Worm (Caenorhabditis elegans) whole organism, L3 larva: ENCODE measurements around the gene tomm-70.

Experiments
- R02D3.7 ChIP-seq: fragments of 150-350 bp; optimal IDR thresholded peaks from 2 replicates; lab custom pipeline; 2014; ENCODE audit warnings: missing biosample characterization, missing genetic modification characterization
- aly-2 ChIP-seq: fragments of 150-350 bp; optimal IDR thresholded peaks from 2 replicates; lab custom pipeline; 2014; ENCODE audit warnings: missing biosample characterization, missing genetic modification characterization
- ama-1 ChIP-seq: fragments of 150-350 bp; optimal IDR thresholded peaks from 2 replicates; lab custom pipeline; 2018
- ceh-16 ChIP-seq: sonication (generic microtip); optimal IDR thresholded peaks from 2 replicates; lab custom pipeline; 2017; ENCODE audit warnings: missing biosample characterization, missing genetic modification characterization
- daf-12 ChIP-seq: fragments of 150-350 bp; optimal IDR thresholded peaks from 2 replicates; lab custom pipeline; 2014; ENCODE audit warnings: missing biosample characterization, missing genetic modification reagents, missing genetic modification characterization
- egl-27 ChIP-seq: sonication (generic microtip); optimal IDR thresholded peaks from 4 replicates; lab custom pipeline; 2017; ENCODE audit warnings: missing biosample characterization, missing genetic modification reagents, missing genetic modification characterization
- egl-5 ChIP-seq: fragments of 150-350 bp; optimal IDR thresholded peaks from 2 replicates; lab custom pipeline; 2017; ENCODE audit warnings: missing biosample characterization, missing genetic modification reagents, missing genetic modification characterization, inconsistent platforms
- elt-1 ChIP-seq: fragments of 150-350 bp; optimal IDR thresholded peaks from 2 replicates; lab custom pipeline; 2014; ENCODE audit warnings: missing biosample characterization, missing genetic modification characterization
- elt-2 ChIP-seq: sonication (generic microtip); optimal IDR thresholded peaks from 2 replicates; lab custom pipeline; 2016; ENCODE audit warnings: missing genetic modification reagents, mild to moderate bottlenecking, missing genetic modification characterization, missing compliant biosample characterization
- elt-3 ChIP-seq, 3 experiments: fragments of 150-350 bp in 1 of 3; sonication (generic microtip) in 2 of 3; optimal IDR thresholded peaks; 2 replicates in 2 of 3; 4 replicates in 1 of 3; lab custom pipeline; 2014 to 2017; ENCODE audit warnings: missing biosample characterization in 3 of 3, missing genetic modification characterization in 3 of 3
- eor-1 ChIP-seq, 2 experiments: fragments of 150-350 bp; optimal IDR thresholded peaks; 2 replicates each; lab custom pipeline; 2014 to 2018; ENCODE audit warnings: missing biosample characterization in 2 of 2, missing genetic modification characterization in 2 of 2
- fos-1 ChIP-seq: fragments of 150-350 bp; optimal IDR thresholded peaks from 2 replicates; lab custom pipeline; 2014; ENCODE audit warnings: missing biosample characterization, missing genetic modification characterization
- hmg-11 ChIP-seq: sonication (generic microtip); optimal IDR thresholded peaks from 2 replicates; lab custom pipeline; 2016; ENCODE audit warnings: missing genetic modification characterization, missing compliant biosample characterization
- lin-15B ChIP-seq: fragments of 150-350 bp; optimal IDR thresholded peaks from 2 replicates; lab custom pipeline; 2014; ENCODE audit warnings: missing biosample characterization, missing genetic modification characterization
- lin-39 ChIP-seq: fragments of 150-350 bp; optimal IDR thresholded peaks from 2 replicates; lab custom pipeline; 2018; ENCODE audit warnings: missing biosample characterization, missing genetic modification reagents, missing genetic modification characterization
- lsy-12 ChIP-seq: sonication (generic microtip); optimal IDR thresholded peaks from 2 replicates; lab custom pipeline; 2016; ENCODE audit warnings: mild to moderate bottlenecking, missing genetic modification characterization, missing compliant biosample characterization
- nfya-1 ChIP-seq: sonication (generic microtip); optimal IDR thresholded peaks from 2 replicates; lab custom pipeline; 2017; ENCODE audit warnings: missing genetic modification characterization, mild to moderate bottlenecking, missing compliant biosample characterization, antibody characterized with exemption, moderate library complexity; ENCODE audit not compliant: insufficient read depth
- nhr-11 ChIP-seq: fragments of 150-350 bp; optimal IDR thresholded peaks from 2 replicates; lab custom pipeline; 2014; ENCODE audit warnings: missing biosample characterization, missing genetic modification characterization
- nhr-12 ChIP-seq: fragments of 150-350 bp; optimal IDR thresholded peaks from 2 replicates; lab custom pipeline; 2014; ENCODE audit warnings: missing biosample characterization, missing genetic modification characterization
- nhr-23 ChIP-seq: fragments of 150-350 bp; optimal IDR thresholded peaks from 2 replicates; lab custom pipeline; 2014; ENCODE audit warnings: missing biosample characterization, missing genetic modification reagents, missing genetic modification characterization
- nhr-25 ChIP-seq: sonication (generic microtip); optimal IDR thresholded peaks from 2 replicates; lab custom pipeline; 2017; ENCODE audit warnings: missing biosample characterization, missing genetic modification characterization
- nhr-28 ChIP-seq: fragments of 150-350 bp; optimal IDR thresholded peaks from 2 replicates; lab custom pipeline; 2014; ENCODE audit warnings: missing biosample characterization, missing genetic modification characterization
- nhr-43 ChIP-seq: sonication (generic microtip); optimal IDR thresholded peaks from 2 replicates; lab custom pipeline; 2016; ENCODE audit warnings: mild to moderate bottlenecking, missing genetic modification characterization, missing compliant biosample characterization; ENCODE audit not compliant: poor library complexity, severe bottlenecking
- nhr-67 ChIP-seq: fragments of 150-350 bp; optimal IDR thresholded peaks from 2 replicates; lab custom pipeline; 2014; ENCODE audit warnings: missing biosample characterization, missing genetic modification characterization
- nhr-77 ChIP-seq: fragments of 150-350 bp; optimal IDR thresholded peaks from 2 replicates; lab custom pipeline; 2014; ENCODE audit warnings: missing biosample characterization, missing genetic modification characterization
- pha-4 ChIP-seq: fragments of 150-350 bp; optimal IDR thresholded peaks from 2 replicates; lab custom pipeline; 2014; ENCODE audit warnings: missing biosample characterization, missing genetic modification reagents, missing genetic modification characterization
- pqm-1 ChIP-seq: fragments of 150-350 bp; optimal IDR thresholded peaks from 2 replicates; lab custom pipeline; 2017; ENCODE audit warnings: missing biosample characterization, missing genetic modification characterization, inconsistent platforms
- sea-2 ChIP-seq: fragments of 150-350 bp; sonication (generic microtip); optimal IDR thresholded peaks from 4 replicates; lab custom pipeline; 2014; ENCODE audit warnings: missing biosample characterization, missing genetic modification reagents, missing genetic modification characterization
- skn-1 ChIP-seq: fragments of 150-350 bp; optimal IDR thresholded peaks from 2 replicates; lab custom pipeline; 2014; ENCODE audit warnings: missing biosample characterization, missing genetic modification characterization
- unc-39 ChIP-seq: sonication (generic microtip); optimal IDR thresholded peaks from 4 replicates; lab custom pipeline; 2017; ENCODE audit warnings: missing biosample characterization, missing genetic modification characterization
- ztf-11 ChIP-seq: fragments of 150-350 bp; optimal IDR thresholded peaks from 2 replicates; lab custom pipeline; 2014; ENCODE audit warnings: missing biosample characterization, missing genetic modification characterization
- ztf-4 ChIP-seq: fragments of 150-350 bp; optimal IDR thresholded peaks from 2 replicates; lab custom pipeline; 2014; ENCODE audit warnings: missing biosample characterization, missing genetic modification characterization

The tomm-70 gene

ce11 chrIII:8726019-8726894 is 28.3 kb downstream of the tomm-70 start:
- TF ChIP-seq skn-1 (tag; lab: Kevin White, UChicago) (no peak), aly-2 (tag; lab: Kevin White, UChicago) (no peak)

- TF ChIP-seq egl-27 (no peak), elt-3 (tag; optimal IDR thresholded peaks at IDR 0.05; lab: Kevin White, UChicago) (no peak), R02D3.7 (tag; lab: Kevin White, UChicago) (no peak), nfya-1 (tag; lab: Kevin White, UChicago) (no peak), lin-39 (tag; lab: Kevin White, UChicago) (no peak), nhr-77 (tag; lab: Kevin White, UChicago) (no peak)
Measured at ce11 chrIII:8725224-8725623, 29.3 kb downstream of the tomm-70 start.

- TF ChIP-seq unc-39 (tag; lab: Kevin White, UChicago): no peak
- TF ChIP-seq pha-4: peak; percentile 65
- no peak for TF ChIP-seq egl-5 (tag; lab: Kevin White, UChicago)
- TF ChIP-seq ztf-11 (tag; lab: Kevin White, UChicago): no peak
- no peak for TF ChIP-seq nhr-25
- no peak for TF ChIP-seq egl-27
Measured at ce11 chrIII:8719769-8720252, 34.7 kb downstream of the tomm-70 start, which contains the start of gene hipr-1. TSS of gene hipr-1 (plus strand) at chrIII:8720202.

ce11 chrIII:8719105-8719504 is 35.4 kb downstream of the tomm-70 start:
- TF ChIP-seq ama-1 (lab: Kevin White, UChicago): no peak
- TF ChIP-seq fos-1: no peak
- TF ChIP-seq elt-1 (tag; lab: Kevin White, UChicago): no peak
- no peak for TF ChIP-seq nhr-28 (tag; lab: Kevin White, UChicago)
- TF ChIP-seq pqm-1: no peak
- TF ChIP-seq nhr-23: no peak
- no peak for TF ChIP-seq ceh-16 (tag; lab: Kevin White, UChicago)
- TF ChIP-seq nhr-12 (tag; lab: Kevin White, UChicago): no peak

- TF ChIP-seq aly-2 (tag; lab: Kevin White, UChicago) (no peak), elt-2 (peak; percentile 28), pqm-1 (peak; percentile 63)
Measured at ce11 chrIII:8718592-8718991, 36.0 kb downstream of the tomm-70 start.

- TF ChIP-seq nhr-11 (tag; lab: Kevin White, UChicago) (no peak), eor-1 (tag; optimal IDR thresholded peaks at IDR 0.05; lab: Kevin White, UChicago) (no peak), lin-15B (tag; lab: Kevin White, UChicago) (peak; percentile 44), nfya-1 (tag; lab: Kevin White, UChicago) (peak; percentile 41), hmg-11 (tag; lab: Kevin White, UChicago) (peak; percentile 43)
Measured at ce11 chrIII:8717231-8717694, 37.3 kb downstream of the tomm-70 start, which contains the start of gene mrpl-11. TSS of gene mrpl-11 (plus strand) at chrIII:8717644.

ce11 chrIII:8716084-8716483 is 38.5 kb downstream of the tomm-70 start, which contains the start of gene B0303.14:
TSS of gene B0303.14 (minus strand) at chrIII:8716184.
- TF ChIP-seq nhr-23: no peak
- no peak for TF ChIP-seq nhr-67 (tag; lab: Kevin White, UChicago)
- TF ChIP-seq elt-3 (tag; optimal IDR thresholded peaks at IDR 0.05; lab: Kevin White, UChicago): no peak
- TF ChIP-seq aly-2 (tag; lab: Kevin White, UChicago): no peak
- TF ChIP-seq ztf-4 (tag; lab: Kevin White, UChicago): no peak
- TF ChIP-seq daf-12 (tag; lab: Kevin White, UChicago): no peak
- no peak for TF ChIP-seq sea-2 (GFP tag; lab: Kevin White, UChicago)
- TF ChIP-seq hmg-11 (tag; lab: Kevin White, UChicago): no peak
- TF ChIP-seq ama-1 (lab: Kevin White, UChicago): no peak
- no peak for TF ChIP-seq nfya-1 (tag; lab: Kevin White, UChicago)
- no peak for TF ChIP-seq ceh-16 (tag; lab: Kevin White, UChicago)
- TF ChIP-seq nhr-11 (tag; lab: Kevin White, UChicago): no peak
- TF ChIP-seq lsy-12 (tag; lab: Kevin White, UChicago): no peak
- no peak for TF ChIP-seq nhr-43
- TF ChIP-seq, all 47 proteins: peak for 0
